Fruit fly (Drosophila melanogaster) whole organism, pupa: Measurements from ENCODE around the gene idc.

ENCODE experiments used
- CG12605 ChIP-seq: fragments of 200-800 bp; sonication (Bioruptor generic); IDR thresholded peaks from 2 replicates; pipeline ENCODE4 v1.3.6; 2022; ENCODE audit warnings: missing biosample characterization, missing genetic modification characterization
- CG32121 ChIP-seq: fragments of 200-800 bp; sonication (Bioruptor generic); IDR thresholded peaks from 2 replicates; pipeline ENCODE4 v1.3.6; 2022; ENCODE audit warnings: missing biosample characterization, missing genetic modification characterization
- CG34367 ChIP-seq: fragments of 200-800 bp; sonication (Bioruptor generic); optimal IDR thresholded peaks from 2 replicates; lab custom pipeline; 2018; ENCODE audit warnings: missing biosample characterization, mild to moderate bottlenecking, missing genetic modification characterization
- CG4496 ChIP-seq: fragments of 200-800 bp; sonication (Bioruptor generic); IDR thresholded peaks from 3 replicates; pipeline ENCODE4 v1.3.6; 2022; ENCODE audit warnings: missing biosample characterization, missing genetic modification characterization
- CG9948 ChIP-seq: fragments of 200-800 bp; sonication (Bioruptor generic); optimal IDR thresholded peaks from 2 replicates; lab custom pipeline; 2018; ENCODE audit warnings: missing biosample characterization, mild to moderate bottlenecking, missing genetic modification characterization, moderate library complexity
- EcR ChIP-seq: fragments of 200-800 bp; sonication (Bioruptor generic); optimal IDR thresholded peaks from 3 replicates; lab custom pipeline; 2019; ENCODE audit warnings: missing biosample characterization, missing genetic modification characterization, mild to moderate bottlenecking, moderate library complexity, missing genetic modification reagents

dm6 chr3R:20004697-20005096 lies 26.9 kb upstream of the idc start:
- TF ChIP-seq CG34367 (no peak), EcR (GFP tag; lab: Kevin White, UChicago) (no peak), CG32121 (no peak), CG9948 (tag; lab: Kevin White, UChicago) (no peak), CG12605 (GFP tag; lab: Robert Waterston, UW) (no peak), CG4496 (GFP tag; lab: Robert Waterston, UW) (no peak)
